Fruit fly (Drosophila melanogaster) whole organism, embryonic: ENCODE measurements around the gene yellow-e2.

ENCODE experiments used
- C15 ChIP-seq: fragments of 200-800 bp; sonication (Bioruptor generic); IDR thresholded peaks from 3 replicates; pipeline ENCODE4 v1.3.6; 2022; ENCODE audit warnings: missing biosample characterization, missing genetic modification characterization
- CG10274 ChIP-seq: fragments of 200-800 bp; sonication (Bioruptor generic); optimal IDR thresholded peaks from 3 replicates; lab custom pipeline; 2017; ENCODE audit warnings: missing biosample characterization, mild to moderate bottlenecking, missing genetic modification characterization
- CG10959 ChIP-seq: fragments of 200-800 bp; sonication (Bioruptor generic); IDR thresholded peaks from 2 replicates; pipeline ENCODE4 v1.3.6; 2022; ENCODE audit warnings: missing biosample characterization, missing genetic modification characterization
- CG1233 ChIP-seq: fragments of 200-800 bp; sonication (Bioruptor generic); optimal IDR thresholded peaks from 4 replicates; lab custom pipeline; 2018; ENCODE audit warnings: missing biosample characterization, mild to moderate bottlenecking, missing genetic modification characterization
- CG12942 ChIP-seq: fragments of 200-800 bp; sonication (Bioruptor generic); optimal IDR thresholded peaks from 3 replicates; lab custom pipeline; 2016; ENCODE audit warnings: missing biosample characterization, missing genetic modification characterization
- CG13624 ChIP-seq: fragments of 200-800 bp; sonication (Bioruptor generic); optimal IDR thresholded peaks from 2 replicates; lab custom pipeline; 2016; ENCODE audit warnings: missing biosample characterization, missing genetic modification characterization
- CG15269 ChIP-seq: fragments of 200-800 bp; sonication (Bioruptor generic); optimal IDR thresholded peaks from 2 replicates; lab custom pipeline; 2018; ENCODE audit warnings: missing biosample characterization, mild to moderate bottlenecking, missing genetic modification characterization, moderate library complexity
- CG17359 ChIP-seq: fragments of 200-800 bp; sonication (Bioruptor generic); optimal IDR thresholded peaks from 3 replicates; lab custom pipeline; 2018; ENCODE audit warnings: missing biosample characterization, mild to moderate bottlenecking, missing genetic modification characterization, moderate library complexity
- CG17612 ChIP-seq: fragments of 200-800 bp; sonication (Bioruptor generic); IDR thresholded peaks from 2 replicates; pipeline ENCODE4 v1.3.6; 2022; ENCODE audit warnings: missing biosample characterization, missing genetic modification characterization
- CG2120 ChIP-seq: fragments of 200-800 bp; sonication (Bioruptor generic); optimal IDR thresholded peaks from 3 replicates; lab custom pipeline; 2016; ENCODE audit warnings: missing biosample characterization, missing genetic modification characterization
- CG30431 ChIP-seq: fragments of 200-800 bp; sonication (Bioruptor generic); optimal IDR thresholded peaks from 2 replicates; lab custom pipeline; 2017; ENCODE audit warnings: missing biosample characterization, missing genetic modification characterization
- CG3281 ChIP-seq: fragments of 200-800 bp; sonication (Bioruptor generic); optimal IDR thresholded peaks from 3 replicates; lab custom pipeline; 2017; ENCODE audit warnings: missing biosample characterization, mild to moderate bottlenecking, missing genetic modification characterization
- CG34224 ChIP-seq: fragments of 200-800 bp; sonication (Bioruptor generic); IDR thresholded peaks from 3 replicates; pipeline ENCODE4 v1.3.6; 2022; ENCODE audit warnings: missing biosample characterization, missing genetic modification characterization; ENCODE audit not compliant: partially characterized antibody
- CG3995 ChIP-seq: fragments of 200-800 bp; sonication (Bioruptor generic); optimal IDR thresholded peaks from 3 replicates; lab custom pipeline; 2016; ENCODE audit warnings: missing biosample characterization, missing genetic modification characterization
- CG4360 ChIP-seq: fragments of 200-800 bp; sonication (Bioruptor generic); IDR thresholded peaks from 2 replicates; pipeline ENCODE4 v1.3.6; 2022; ENCODE audit warnings: missing biosample characterization, missing genetic modification characterization
- CG4617 ChIP-seq: fragments of 200-800 bp; sonication (Bioruptor generic); optimal IDR thresholded peaks from 3 replicates; lab custom pipeline; 2016; ENCODE audit warnings: missing biosample characterization, missing genetic modification characterization, borderline replicate concordance
- CG7987 ChIP-seq: fragments of 200-800 bp; sonication (Bioruptor generic); optimal IDR thresholded peaks from 2 replicates; lab custom pipeline; 2018; ENCODE audit warnings: missing biosample characterization, mild to moderate bottlenecking, missing genetic modification characterization, moderate library complexity
- CG8478 ChIP-seq: fragments of >200 bp; optimal IDR thresholded peaks from 2 replicates; lab custom pipeline; 2018
- CG9727 ChIP-seq: fragments of 200-800 bp; sonication (Bioruptor generic); optimal IDR thresholded peaks from 3 replicates; lab custom pipeline; 2017; ENCODE audit warnings: missing biosample characterization, mild to moderate bottlenecking, missing genetic modification characterization
- CG9932 ChIP-seq: fragments of 200-800 bp; sonication (Bioruptor generic); IDR thresholded peaks from 2 replicates; pipeline ENCODE4 v1.3.6; 2022; ENCODE audit warnings: missing biosample characterization, missing genetic modification characterization
- Camta ChIP-seq: fragments of 200-800 bp; sonication (Bioruptor generic); optimal IDR thresholded peaks from 2 replicates; lab custom pipeline; 2016; ENCODE audit warnings: missing biosample characterization, missing genetic modification characterization
- CkIIα-i1 ChIP-seq: fragments of 200-800 bp; sonication (Bioruptor generic); IDR thresholded peaks from 2 replicates; pipeline ENCODE4 v1.3.6; 2022; ENCODE audit warnings: missing biosample characterization, missing genetic modification characterization
- Dp ChIP-seq: fragments of 200-800 bp; sonication (Bioruptor generic); optimal IDR thresholded peaks from 2 replicates; lab custom pipeline; 2018; ENCODE audit warnings: missing biosample characterization, mild to moderate bottlenecking, missing genetic modification characterization, moderate library complexity
- Dref ChIP-seq: fragments of 200-800 bp; sonication (Bioruptor generic); IDR thresholded peaks from 2 replicates; pipeline ENCODE4 v1.3.6; 2022; ENCODE audit warnings: missing biosample characterization, missing genetic modification characterization
- HLH54F ChIP-seq: fragments of 200-800 bp; sonication (Bioruptor generic); optimal IDR thresholded peaks from 3 replicates; lab custom pipeline; 2016; ENCODE audit warnings: missing biosample characterization, missing genetic modification characterization
- HLHmδ ChIP-seq: fragments of 200-800 bp; sonication (Bioruptor generic); optimal IDR thresholded peaks from 2 replicates; lab custom pipeline; 2018; ENCODE audit warnings: missing biosample characterization, mild to moderate bottlenecking, missing genetic modification characterization, moderate library complexity
- Hr78 ChIP-seq, 2 experiments: fragments of 200-800 bp in 1 of 2; fragments of >200 bp in 1 of 2; sonication (Bioruptor generic) in 1 of 2; optimal IDR thresholded peaks; 2 replicates each; lab custom pipeline; 2017 to 2019; ENCODE audit warnings: missing biosample characterization in 2 of 2, missing genetic modification characterization in 2 of 2, mild to moderate bottlenecking in 1 of 2, moderate library complexity in 1 of 2
- Kr ChIP-seq: fragments of 200-800 bp; sonication (Bioruptor generic); optimal IDR thresholded peaks from 2 replicates; lab custom pipeline; 2017; ENCODE audit warnings: missing biosample characterization, mild to moderate bottlenecking, missing genetic modification characterization
- MTF-1 ChIP-seq: fragments of 200-800 bp; sonication (Bioruptor generic); optimal IDR thresholded peaks from 2 replicates; lab custom pipeline; 2018; ENCODE audit warnings: missing biosample characterization, mild to moderate bottlenecking, missing genetic modification characterization, borderline replicate concordance
- Neu2 ChIP-seq: fragments of 200-800 bp; sonication (Bioruptor generic); optimal IDR thresholded peaks from 3 replicates; lab custom pipeline; 2016; ENCODE audit warnings: missing biosample characterization, missing genetic modification characterization, borderline replicate concordance
- Nf-YA ChIP-seq: fragments of 200-800 bp; sonication (Bioruptor generic); IDR thresholded peaks from 2 replicates; pipeline ENCODE4 v1.3.6; 2022; ENCODE audit warnings: missing biosample characterization, missing genetic modification characterization
- Scr ChIP-seq: fragments of 200-800 bp; sonication (Bioruptor generic); IDR thresholded peaks from 2 replicates; pipeline ENCODE4 v1.3.6; 2022; ENCODE audit warnings: missing biosample characterization, missing genetic modification characterization; ENCODE audit not compliant: partially characterized antibody
- ase ChIP-seq: fragments of 200-800 bp; sonication (Bioruptor generic); IDR thresholded peaks from 3 replicates; pipeline ENCODE4 v1.3.6; 2022; ENCODE audit warnings: missing biosample characterization, missing genetic modification characterization
- az2 ChIP-seq: fragments of 200-800 bp; sonication (Bioruptor generic); optimal IDR thresholded peaks from 3 replicates; lab custom pipeline; 2016; ENCODE audit warnings: missing biosample characterization, missing genetic modification characterization
- bigmax ChIP-seq: fragments of 200-800 bp; sonication (Bioruptor generic); optimal IDR thresholded peaks from 2 replicates; lab custom pipeline; 2018; ENCODE audit warnings: missing biosample characterization, mild to moderate bottlenecking, missing genetic modification characterization
- chn ChIP-seq: fragments of 200-800 bp; sonication (Bioruptor generic); optimal IDR thresholded peaks from 2 replicates; lab custom pipeline; 2016; ENCODE audit warnings: missing biosample characterization, missing genetic modification characterization
- fd96Cb ChIP-seq: fragments of 200-800 bp; sonication (Bioruptor generic); optimal IDR thresholded peaks from 2 replicates; lab custom pipeline; 2018; ENCODE audit warnings: missing biosample characterization, mild to moderate bottlenecking, missing genetic modification characterization, moderate library complexity
- fru ChIP-seq: fragments of >200 bp; optimal IDR thresholded peaks from 2 replicates; lab custom pipeline; 2017
- gt ChIP-seq: fragments of 200-800 bp; sonication (Bioruptor generic); IDR thresholded peaks from 2 replicates; pipeline ENCODE4 v1.3.6; 2022; ENCODE audit warnings: missing biosample characterization, missing genetic modification characterization
- ind ChIP-seq: fragments of 200-800 bp; sonication (Bioruptor generic); optimal IDR thresholded peaks from 3 replicates; lab custom pipeline; 2016; ENCODE audit warnings: missing biosample characterization, missing genetic modification characterization
- inv ChIP-seq: fragments of 200-800 bp; sonication (Bioruptor generic); IDR thresholded peaks from 2 replicates; pipeline ENCODE4 v1.3.6; 2022; ENCODE audit warnings: missing biosample characterization, missing genetic modification characterization; ENCODE audit not compliant: partially characterized antibody
- kay ChIP-seq: fragments of 200-800 bp; sonication (Bioruptor generic); optimal IDR thresholded peaks from 2 replicates; lab custom pipeline; 2016; ENCODE audit warnings: missing biosample characterization, missing genetic modification characterization
- knrl ChIP-seq: fragments of 200-800 bp; sonication (Bioruptor generic); IDR thresholded peaks from 3 replicates; pipeline ENCODE4 v1.3.6; 2022; ENCODE audit warnings: missing biosample characterization, missing genetic modification characterization; ENCODE audit not compliant: partially characterized antibody
- otp ChIP-seq: fragments of 200-800 bp; sonication (Bioruptor generic); IDR thresholded peaks from 3 replicates; pipeline ENCODE4, ENCODE4 v1.3.6; 2022; ENCODE audit warnings: missing biosample characterization, missing genetic modification characterization
- repo ChIP-seq: fragments of 200-800 bp; sonication (Bioruptor generic); optimal IDR thresholded peaks from 2 replicates; lab custom pipeline; 2016; ENCODE audit warnings: missing biosample characterization, missing genetic modification characterization
- sim ChIP-seq: fragments of 200-800 bp; sonication (Bioruptor generic); IDR thresholded peaks from 2 replicates; pipeline ENCODE4 v1.3.6; 2022; ENCODE audit warnings: missing biosample characterization, missing genetic modification characterization
- sr ChIP-seq: fragments of 200-800 bp; sonication (Bioruptor generic); IDR thresholded peaks from 3 replicates; pipeline ENCODE4 v1.3.6; 2022; ENCODE audit warnings: missing biosample characterization, missing genetic modification characterization
- unc-4 ChIP-seq: fragments of 200-800 bp; sonication (Bioruptor generic); IDR thresholded peaks from 2 replicates; pipeline ENCODE4 v1.3.6; 2022; ENCODE audit warnings: missing biosample characterization, missing genetic modification characterization; ENCODE audit not compliant: partially characterized antibody
- wdn ChIP-seq: fragments of 200-800 bp; sonication (Bioruptor generic); IDR thresholded peaks from 2 replicates; pipeline ENCODE4 v1.3.6; 2022; ENCODE audit warnings: missing biosample characterization, missing genetic modification characterization
- wor ChIP-seq: fragments of 200-800 bp; sonication (Bioruptor generic); IDR thresholded peaks from 2 replicates; pipeline ENCODE4 v1.3.6; 2022; ENCODE audit warnings: missing biosample characterization, missing genetic modification characterization
- zf30C ChIP-seq: fragments of 200-800 bp; sonication (Bioruptor generic); optimal IDR thresholded peaks from 3 replicates; lab custom pipeline; 2018; ENCODE audit warnings: missing biosample characterization, mild to moderate bottlenecking, missing genetic modification characterization

The yellow-e2 gene

DNA sequence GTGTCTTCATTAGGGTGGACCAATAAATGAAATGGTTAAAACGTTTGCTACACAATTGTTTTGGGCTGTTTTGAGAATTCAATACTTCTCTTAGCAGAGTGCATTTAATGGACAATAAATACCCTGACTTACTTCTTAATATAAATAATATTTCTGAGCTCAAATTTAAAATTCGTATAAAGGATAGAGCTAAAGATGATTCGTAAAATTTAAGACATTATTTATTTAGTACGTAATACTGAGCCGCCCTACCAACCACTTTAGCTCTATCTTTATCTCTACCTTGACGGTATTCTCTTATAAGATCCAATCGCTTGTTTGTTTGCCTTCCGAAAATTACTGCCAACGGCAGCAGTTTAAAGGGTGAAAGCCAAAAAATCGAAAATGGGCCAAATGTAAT lies 26.8 kb upstream of the yellow-e2 start (continued):
- no peak for TF ChIP-seq Kr (GFP tag; lab: Kevin White, UChicago)
- TF ChIP-seq CG17612 (GFP tag; lab: Robert Waterston, UW) = 0 out of 2 replicates have a peak, but pooled peaks have one; percentile 30
- TF ChIP-seq MTF-1 = peak; percentile 47
- TF ChIP-seq Camta (GFP tag; lab: Kevin White, UChicago) = peak; percentile 61
- peak; percentile 63 for TF ChIP-seq CG9727
- peak; percentile 84 for TF ChIP-seq az2 (GFP tag; lab: Kevin White, UChicago)
- no peak for TF ChIP-seq gt (GFP tag; lab: Robert Waterston, UW)
- TF ChIP-seq CG4360 (GFP tag; lab: Robert Waterston, UW) = no peak
- no peak for TF ChIP-seq fru (lab: Kevin White, UChicago)
- no peak for TF ChIP-seq CG7987 (GFP tag; lab: Kevin White, UChicago)
- TF ChIP-seq CG3995 (GFP tag; lab: Kevin White, UChicago) = peak; percentile 35
- no peak for TF ChIP-seq HLHmδ (GFP tag; lab: Kevin White, UChicago)
- peak in 1 of 2 experiments; percentile 13 for TF ChIP-seq Hr78 (GFP tag; optimal IDR thresholded peaks at IDR 0.05; lab: Kevin White, UChicago)
- TF ChIP-seq Nf-YA = no peak
- TF ChIP-seq knrl = no peak
- TF ChIP-seq CG3281 = peak; percentile 76
- peak; percentile 70 for TF ChIP-seq CG17359 (tag; lab: Kevin White, UChicago)
- TF ChIP-seq ase (GFP tag; lab: Robert Waterston, UW) = peak; percentile 62; the same call in 2 of the 3 replicates
- TF ChIP-seq CG9932 = peak; percentile 53
- peak; percentile 50 for TF ChIP-seq CG4617
- no peak for TF ChIP-seq Neu2 (GFP tag; lab: Kevin White, UChicago)
- no peak for TF ChIP-seq CG34224 (GFP tag; lab: Robert Waterston, UW)
- TF ChIP-seq otp (GFP tag; lab: Robert Waterston, UW) = peak; percentile 81
- TF ChIP-seq inv (GFP tag; lab: Robert Waterston, UW) = no peak
- peak; percentile 53 for TF ChIP-seq fd96Cb (tag; lab: Kevin White, UChicago)
- TF ChIP-seq CG10274 = peak; percentile 38
- no peak for TF ChIP-seq CG8478 (lab: Kevin White, UChicago)
- peak; percentile 80 for TF ChIP-seq CG2120 (GFP tag; lab: Kevin White, UChicago)
- TF ChIP-seq repo (GFP tag; lab: Kevin White, UChicago) = no peak
- no peak for TF ChIP-seq CG13624 (GFP tag; lab: Kevin White, UChicago)
- peak; percentile 48; the same call in 1 of the 2 replicates for TF ChIP-seq wdn
- TF ChIP-seq bigmax (GFP tag; lab: Kevin White, UChicago) = no peak
- peak; percentile 70 for TF ChIP-seq CG12942 (GFP tag; lab: Kevin White, UChicago)
- TF ChIP-seq Dp (GFP tag; lab: Kevin White, UChicago) = no peak
- TF ChIP-seq sr = 0 out of 3 replicates have a peak, but pooled peaks have one; percentile 7
- TF ChIP-seq HLH54F (GFP tag; lab: Kevin White, UChicago) = peak; percentile 51
- no peak for TF ChIP-seq C15 (GFP tag; lab: Robert Waterston, UW)
- peak; percentile 23 for TF ChIP-seq kay (GFP tag; lab: Kevin White, UChicago)
- peak; percentile 55 for TF ChIP-seq wor (GFP tag; lab: Robert Waterston, UW)
- TF ChIP-seq CG1233 (GFP tag; lab: Kevin White, UChicago) = peak; percentile 55
- TF ChIP-seq CG30431 = peak; percentile 62
- TF ChIP-seq Scr = no peak
- TF ChIP-seq sim = peak; percentile 69; the same call in 1 of the 2 replicates
- TF ChIP-seq CG15269 = peak; percentile 94
- TF ChIP-seq ind (GFP tag; lab: Kevin White, UChicago) = peak; percentile 65
- TF ChIP-seq chn (GFP tag; lab: Kevin White, UChicago) = peak; percentile 45
- no peak for TF ChIP-seq CkIIα-i1 (GFP tag; lab: Robert Waterston, UW)
- TF ChIP-seq zf30C (GFP tag; lab: Kevin White, UChicago) = no peak
- no peak for TF ChIP-seq CG10959
- TF ChIP-seq unc-4 (GFP tag; lab: Robert Waterston, UW) = no peak
- TF ChIP-seq Dref (GFP tag; lab: Robert Waterston, UW) = no peak
